Worm (Caenorhabditis elegans) whole organism, mixed stage, embryonic: Measurements from ENCODE around the gene C45H4.18.

Experiments
- M03D4.4 ChIP-seq: sonication (generic microtip); optimal IDR thresholded peaks from 2 replicates; lab custom pipeline; 2017; ENCODE audit warnings: mild to moderate bottlenecking, missing genetic modification characterization, missing compliant biosample characterization
- bed-3 ChIP-seq: fragments of 200-800 bp; sonication (Bioruptor generic); optimal IDR thresholded peaks from 3 replicates; lab custom pipeline; 2018; ENCODE audit warnings: mild to moderate bottlenecking, missing genetic modification characterization, moderate library complexity, missing compliant biosample characterization
- blmp-1 ChIP-seq: fragments of 150-350 bp; optimal IDR thresholded peaks from 2 replicates; lab custom pipeline; 2014; ENCODE audit warnings: missing biosample characterization, missing genetic modification characterization
- ceh-39 ChIP-seq: fragments of 150-350 bp; optimal IDR thresholded peaks from 2 replicates; lab custom pipeline; 2014; ENCODE audit warnings: missing biosample characterization, missing genetic modification characterization
- ceh-43 ChIP-seq: fragments of 200-800 bp; sonication (Bioruptor generic); optimal IDR thresholded peaks from 2 replicates; lab custom pipeline; 2018; ENCODE audit warnings: mild to moderate bottlenecking, missing genetic modification characterization, moderate library complexity, missing compliant biosample characterization
- ceh-83 ChIP-seq: fragments of 200-800 bp; sonication (Bioruptor generic); optimal IDR thresholded peaks from 2 replicates; lab custom pipeline; 2018; ENCODE audit warnings: mild to moderate bottlenecking, missing genetic modification characterization, missing compliant biosample characterization
- ces-1 ChIP-seq: fragments of 150-350 bp; optimal IDR thresholded peaks from 2 replicates; lab custom pipeline; 2014; ENCODE audit warnings: missing biosample characterization, missing genetic modification reagents, missing genetic modification characterization
- cnd-1 ChIP-seq: fragments of 200-800 bp; sonication (Bioruptor generic); optimal IDR thresholded peaks from 2 replicates; lab custom pipeline; 2018; ENCODE audit warnings: mild to moderate bottlenecking, missing genetic modification characterization, missing compliant biosample characterization
- elt-1 ChIP-seq: sonication (generic microtip); optimal IDR thresholded peaks from 2 replicates; lab custom pipeline; 2017; ENCODE audit warnings: missing genetic modification characterization, mild to moderate bottlenecking, missing compliant biosample characterization, antibody characterized with exemption, moderate library complexity, borderline replicate concordance; ENCODE audit not compliant: insufficient read depth
- elt-3 ChIP-seq: fragments of 150-350 bp; optimal IDR thresholded peaks from 2 replicates; lab custom pipeline; 2014; ENCODE audit warnings: missing biosample characterization, missing genetic modification characterization
- flh-1 ChIP-seq: fragments of 200-800 bp; sonication (Bioruptor generic); optimal IDR thresholded peaks from 2 replicates; lab custom pipeline; 2018; ENCODE audit warnings: mild to moderate bottlenecking, missing genetic modification characterization, moderate library complexity, missing compliant biosample characterization
- ham-2 ChIP-seq: fragments of 200-800 bp; sonication (Bioruptor generic); optimal IDR thresholded peaks from 2 replicates; lab custom pipeline; 2018; ENCODE audit warnings: mild to moderate bottlenecking, missing genetic modification characterization, missing compliant biosample characterization
- hlh-1 ChIP-seq: fragments of 150-350 bp; optimal IDR thresholded peaks from 2 replicates; lab custom pipeline; 2014; ENCODE audit warnings: missing biosample characterization, missing genetic modification reagents, missing genetic modification characterization
- lin-13 ChIP-seq: fragments of 150-350 bp; optimal IDR thresholded peaks from 2 replicates; lab custom pipeline; 2014; ENCODE audit warnings: missing biosample characterization, missing genetic modification characterization
- lin-32 ChIP-seq: fragments of 200-800 bp; sonication (Bioruptor generic); optimal IDR thresholded peaks from 2 replicates; lab custom pipeline; 2018; ENCODE audit warnings: mild to moderate bottlenecking, missing genetic modification characterization, missing compliant biosample characterization
- lsy-2 ChIP-seq: fragments of 150-350 bp; optimal IDR thresholded peaks from 2 replicates; lab custom pipeline; 2014; ENCODE audit warnings: missing biosample characterization, missing genetic modification characterization
- mab-5 ChIP-seq: fragments of 150-350 bp; optimal IDR thresholded peaks from 2 replicates; lab custom pipeline; 2014; ENCODE audit warnings: missing biosample characterization, missing genetic modification characterization
- mep-1 ChIP-seq: fragments of 150-350 bp; optimal IDR thresholded peaks from 2 replicates; lab custom pipeline; 2017; ENCODE audit warnings: missing biosample characterization, missing genetic modification reagents, missing genetic modification characterization, inconsistent platforms
- mls-2 ChIP-seq: sonication (generic microtip); optimal IDR thresholded peaks from 2 replicates; lab custom pipeline; 2016; ENCODE audit warnings: mild to moderate bottlenecking, missing genetic modification characterization, moderate library complexity, missing compliant biosample characterization
- nhr-12 ChIP-seq: fragments of 150-350 bp; optimal IDR thresholded peaks from 2 replicates; lab custom pipeline; 2014; ENCODE audit warnings: missing biosample characterization, missing genetic modification characterization
- nhr-2 ChIP-seq: fragments of 150-350 bp; optimal IDR thresholded peaks from 2 replicates; lab custom pipeline; 2014; ENCODE audit warnings: missing biosample characterization, missing genetic modification characterization
- nhr-237 ChIP-seq: fragments of 150-350 bp; optimal IDR thresholded peaks from 2 replicates; lab custom pipeline; 2014; ENCODE audit warnings: missing biosample characterization, missing genetic modification characterization
- nhr-28 ChIP-seq: fragments of 150-350 bp; optimal IDR thresholded peaks from 2 replicates; lab custom pipeline; 2014; ENCODE audit warnings: missing biosample characterization, missing genetic modification characterization
- pha-4 ChIP-seq: fragments of 150-350 bp; optimal IDR thresholded peaks from 2 replicates; lab custom pipeline; 2018; ENCODE audit warnings: missing biosample characterization, missing genetic modification reagents, missing genetic modification characterization
- snpc-4 ChIP-seq: fragments of 150-350 bp; optimal IDR thresholded peaks from 2 replicates; lab custom pipeline; 2014; ENCODE audit warnings: missing biosample characterization, missing genetic modification characterization
- sptf-1 ChIP-seq: sonication (generic microtip); optimal IDR thresholded peaks from 2 replicates; lab custom pipeline; 2017; ENCODE audit warnings: mild to moderate bottlenecking, missing genetic modification characterization, moderate library complexity, missing compliant biosample characterization
- tbx-8 ChIP-seq: fragments of 200-800 bp; sonication (Bioruptor generic); optimal IDR thresholded peaks from 2 replicates; lab custom pipeline; 2018; ENCODE audit warnings: mild to moderate bottlenecking, missing genetic modification characterization, moderate library complexity, missing compliant biosample characterization
- unc-120 ChIP-seq: sonication (generic microtip); optimal IDR thresholded peaks from 2 replicates; lab custom pipeline; 2017; ENCODE audit warnings: missing genetic modification characterization, missing compliant biosample characterization; ENCODE audit not compliant: poor library complexity, severe bottlenecking
- unc-39 ChIP-seq: fragments of 150-350 bp; optimal IDR thresholded peaks from 2 replicates; lab custom pipeline; 2014; ENCODE audit warnings: missing biosample characterization, missing genetic modification characterization
- unc-62 ChIP-seq: fragments of 150-350 bp; optimal IDR thresholded peaks from 2 replicates; lab custom pipeline; 2014; ENCODE audit warnings: missing biosample characterization, missing genetic modification reagents, missing genetic modification characterization
- ztf-11 ChIP-seq: fragments of 150-350 bp; optimal IDR thresholded peaks from 2 replicates; lab custom pipeline; 2014; ENCODE audit warnings: missing biosample characterization, missing genetic modification characterization

Gene C45H4.18

ce11 chrV:2175242-2175641, at the start of gene C45H4.18:
C45H4.18 (plus strand) TSS chrV:2175542.
- no peak for TF ChIP-seq unc-62 (GFP tag; lab: Kevin White, UChicago)
- no peak for TF ChIP-seq ceh-39 (tag; lab: Kevin White, UChicago)
- TF ChIP-seq elt-3 (tag; lab: Kevin White, UChicago): no peak
- no peak for TF ChIP-seq ceh-43
- no peak for TF ChIP-seq cnd-1 (tag; lab: Kevin White, UChicago)
- no peak for TF ChIP-seq pha-4 (tag; lab: Kevin White, UChicago)
- TF ChIP-seq elt-1 (tag; lab: Kevin White, UChicago): no peak

- TF ChIP-seq lsy-2 (tag; lab: Kevin White, UChicago): no peak
- TF ChIP-seq lin-13 (tag; lab: Kevin White, UChicago): no peak
- TF ChIP-seq hlh-1 (tag; lab: Kevin White, UChicago): peak; percentile 79
- peak; percentile 4 for TF ChIP-seq unc-120 (tag; lab: Kevin White, UChicago)
- no peak for TF ChIP-seq nhr-12 (tag; lab: Kevin White, UChicago)
- peak; percentile 62 for TF ChIP-seq nhr-2 (tag; lab: Kevin White, UChicago)
- TF ChIP-seq blmp-1 (tag; lab: Kevin White, UChicago): no peak
- no peak for TF ChIP-seq tbx-8 (GFP tag; lab: Kevin White, UChicago)
These were observed 48.8 kb upstream of the C45H4.18 start for ce11 chrV:2126554-2126953.

DNA sequence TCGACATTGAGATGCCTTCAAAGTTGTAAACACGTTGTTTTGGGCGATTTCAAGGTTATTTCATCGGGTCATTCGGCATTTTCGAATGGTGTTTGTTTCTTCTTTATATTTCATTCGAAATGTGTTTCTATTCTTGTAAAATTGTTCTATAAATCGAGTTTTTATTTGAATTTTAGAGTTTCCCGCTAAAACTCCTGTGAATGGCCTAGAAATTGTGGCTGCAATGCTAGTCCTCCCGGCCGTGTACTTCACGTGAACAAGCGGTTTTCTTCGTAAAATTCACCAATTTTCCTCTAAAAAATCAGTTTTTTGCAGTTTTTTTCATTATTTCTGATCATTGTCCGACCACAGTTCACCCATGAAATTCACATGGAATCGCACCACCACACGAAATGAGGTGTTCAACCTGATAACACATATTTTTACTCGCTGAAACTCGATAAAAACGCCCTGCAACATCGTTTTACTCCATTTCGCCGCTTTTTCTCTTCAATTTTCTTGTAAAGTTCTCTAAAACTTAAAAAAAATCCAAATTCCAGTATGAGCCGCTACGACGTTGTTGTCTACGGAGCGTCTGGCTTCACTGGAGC, 48.3 kb upstream of the C45H4.18 start, which contains the start of gene ldp-1:
ldp-1 (plus strand) TSS at position 540 of the 590 bp plus-strand sequence.
- TF ChIP-seq lin-13 (tag; lab: Kevin White, UChicago) (no peak), M03D4.4 (no peak), cnd-1 (tag; lab: Kevin White, UChicago) (no peak), ceh-83 (no peak), unc-62 (GFP tag; lab: Kevin White, UChicago) (no peak), nhr-12 (tag; lab: Kevin White, UChicago) (no peak), flh-1 (GFP tag; lab: Kevin White, UChicago) (no peak), sptf-1 (tag; lab: Kevin White, UChicago) (peak; percentile 40), lin-32 (GFP tag; lab: Kevin White, UChicago) (no peak), lsy-2 (tag; lab: Kevin White, UChicago) (peak; percentile 0), pha-4 (tag; lab: Kevin White, UChicago) (no peak), nhr-2 (tag; lab: Kevin White, UChicago) (no peak), ces-1 (GFP tag; lab: Kevin White, UChicago) (peak; percentile 24), ztf-11 (tag; lab: Kevin White, UChicago) (no peak)

DNA sequence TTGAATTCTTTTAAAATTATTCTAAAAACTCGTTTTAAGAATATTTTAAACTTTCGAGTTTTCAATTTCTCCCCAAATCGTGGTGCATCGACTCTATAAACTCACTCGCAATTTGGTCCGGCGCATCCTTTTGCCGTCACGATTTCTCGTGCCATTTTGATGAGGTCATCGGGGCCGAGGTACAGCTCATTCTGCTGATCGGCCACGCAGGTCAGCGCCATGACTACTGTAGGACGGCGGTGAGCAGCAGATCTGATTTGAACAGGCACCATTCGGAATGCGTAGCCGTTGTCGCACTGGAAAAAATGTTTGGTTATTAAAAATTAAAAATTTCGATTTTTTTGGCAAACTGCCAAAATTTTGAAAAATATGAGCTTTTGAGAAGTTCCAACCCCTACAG, 42.7 kb upstream of the C45H4.18 start:
- no peak for TF ChIP-seq unc-39
- no peak for TF ChIP-seq ham-2
- no peak for TF ChIP-seq bed-3 (GFP tag; lab: Kevin White, UChicago)
- no peak for TF ChIP-seq elt-3 (tag; lab: Kevin White, UChicago)
- no peak for TF ChIP-seq cnd-1 (tag; lab: Kevin White, UChicago)
- TF ChIP-seq M03D4.4: no peak
- no peak for TF ChIP-seq lin-32 (GFP tag; lab: Kevin White, UChicago)
- no peak for TF ChIP-seq tbx-8 (GFP tag; lab: Kevin White, UChicago)
- no peak for TF ChIP-seq lin-13 (tag; lab: Kevin White, UChicago)
- no peak for TF ChIP-seq blmp-1 (tag; lab: Kevin White, UChicago)
- TF ChIP-seq mab-5 (tag; lab: Kevin White, UChicago): no peak
- no peak for TF ChIP-seq lsy-2 (tag; lab: Kevin White, UChicago)
- TF ChIP-seq ceh-83: no peak

DNA sequence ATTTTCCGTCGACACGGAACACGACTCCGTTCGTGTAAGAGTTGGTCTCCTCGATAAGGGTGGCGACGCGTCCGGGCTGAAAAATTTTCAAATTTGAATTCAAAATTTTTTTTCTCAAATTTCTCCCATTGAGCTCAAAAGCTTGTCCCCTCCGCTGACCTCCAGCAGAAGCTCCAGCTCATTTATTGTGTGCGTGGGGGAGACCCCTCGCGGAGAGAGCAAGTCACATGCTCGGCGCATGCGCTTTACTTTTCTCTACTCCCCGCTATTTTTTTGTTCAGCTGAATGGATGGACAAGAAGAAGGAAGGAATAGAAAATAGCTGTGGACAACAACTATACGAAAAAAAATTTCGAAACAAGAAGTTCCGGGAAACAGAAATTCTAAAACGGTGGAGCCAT, 41.8 kb upstream of the C45H4.18 start:
- TF ChIP-seq ces-1 (GFP tag; lab: Kevin White, UChicago): peak; percentile 4
- TF ChIP-seq nhr-28 (tag; lab: Kevin White, UChicago): no peak
- TF ChIP-seq elt-1 (tag; lab: Kevin White, UChicago): no peak
- TF ChIP-seq mep-1 (tag; lab: Kevin White, UChicago): peak; percentile 4
- TF ChIP-seq nhr-237 (tag; lab: Kevin White, UChicago): peak; percentile 20
- no peak for TF ChIP-seq mls-2 (tag; lab: Kevin White, UChicago)
- TF ChIP-seq ham-2: no peak
- no peak for TF ChIP-seq cnd-1 (tag; lab: Kevin White, UChicago)
- no peak for TF ChIP-seq lin-32 (GFP tag; lab: Kevin White, UChicago)
- no peak for TF ChIP-seq unc-62 (GFP tag; lab: Kevin White, UChicago)
- no peak for TF ChIP-seq snpc-4
- TF ChIP-seq elt-3 (tag; lab: Kevin White, UChicago): no peak
